Worm (Caenorhabditis elegans) whole organism, late embryonic: Measurements from ENCODE around the gene Y22D7AL.4.

Experiments used
- F13H6.1 ChIP-seq: sonication (generic microtip); optimal IDR thresholded peaks from 2 replicates; lab custom pipeline; 2016; ENCODE audit warnings: missing genetic modification characterization, missing compliant biosample characterization
- K09A11.1 ChIP-seq: sonication (generic microtip); optimal IDR thresholded peaks from 2 replicates; lab custom pipeline; 2017; ENCODE audit warnings: antibody characterized with exemption, mild to moderate bottlenecking, missing genetic modification characterization, missing compliant biosample characterization; ENCODE audit not compliant: insufficient read depth
- ceh-19 ChIP-seq: fragments of 200-800 bp; sonication (Bioruptor generic); optimal IDR thresholded peaks from 2 replicates; lab custom pipeline; 2018; ENCODE audit warnings: mild to moderate bottlenecking, missing genetic modification characterization, missing compliant biosample characterization
- ceh-24 ChIP-seq: sonication (generic microtip); optimal IDR thresholded peaks from 2 replicates; lab custom pipeline; 2016; ENCODE audit warnings: mild to moderate bottlenecking, missing genetic modification characterization, missing compliant biosample characterization
- ceh-48 ChIP-seq: sonication (generic microtip); optimal IDR thresholded peaks from 2 replicates; lab custom pipeline; 2016; ENCODE audit warnings: missing genetic modification characterization, inconsistent platforms, missing compliant biosample characterization
- ets-4 ChIP-seq: sonication (generic microtip); optimal IDR thresholded peaks from 2 replicates; lab custom pipeline; 2016; ENCODE audit warnings: missing genetic modification characterization, missing compliant biosample characterization
- hlh-30 ChIP-seq: sonication (generic microtip); optimal IDR thresholded peaks from 2 replicates; lab custom pipeline; 2017; ENCODE audit warnings: antibody characterized with exemption, missing genetic modification characterization, missing compliant biosample characterization; ENCODE audit not compliant: insufficient read depth
- pax-1 ChIP-seq: fragments of 150-350 bp; optimal IDR thresholded peaks from 2 replicates; lab custom pipeline; 2014; ENCODE audit warnings: missing biosample characterization, missing genetic modification characterization
- pha-4 ChIP-seq: fragments of 150-350 bp; optimal IDR thresholded peaks from 2 replicates; lab custom pipeline; 2018; ENCODE audit warnings: missing biosample characterization, missing genetic modification reagents, missing genetic modification characterization
- pqm-1 ChIP-seq: sonication (generic microtip); optimal IDR thresholded peaks from 2 replicates; lab custom pipeline; 2016; ENCODE audit warnings: missing genetic modification characterization, missing compliant biosample characterization
- tbx-2 ChIP-seq: sonication (generic microtip); optimal IDR thresholded peaks from 2 replicates; lab custom pipeline; 2016; ENCODE audit warnings: missing genetic modification characterization, missing compliant biosample characterization
- unc-55 ChIP-seq: sonication (generic microtip); optimal IDR thresholded peaks from 2 replicates; lab custom pipeline; 2017; ENCODE audit warnings: missing biosample characterization, missing genetic modification reagents, missing genetic modification characterization

- TF ChIP-seq pax-1 (tag; lab: Kevin White, UChicago) (no peak), ceh-19 (GFP tag; lab: Kevin White, UChicago) (no peak), ceh-24 (tag; lab: Kevin White, UChicago) (no peak), hlh-30 (no peak), pqm-1 (tag; lab: Kevin White, UChicago) (no peak), F13H6.1 (tag; lab: Kevin White, UChicago) (no peak), ceh-48 (tag; lab: Kevin White, UChicago) (no peak), pha-4 (tag; lab: Kevin White, UChicago) (no peak), K09A11.1 (tag; lab: Kevin White, UChicago) (no peak), tbx-2 (tag; lab: Kevin White, UChicago) (no peak), unc-55 (GFP tag; lab: Kevin White, UChicago) (no peak), ets-4 (tag; lab: Kevin White, UChicago) (no peak)
Observed at ce11 chrIII:1665799-1666308, 39.4 kb downstream of the Y22D7AL.4 start, which contains the start of gene Y22D7AR.3.
